Worm (Caenorhabditis elegans) whole organism, late embryonic: ENCODE measurements around the gene exos-9.

Experiments used
- C38D4.7 ChIP-seq: fragments of 200-800 bp; sonication (Bioruptor generic); optimal IDR thresholded peaks from 2 replicates; lab custom pipeline; 2018; ENCODE audit warnings: mild to moderate bottlenecking, missing genetic modification characterization, moderate library complexity, missing compliant biosample characterization
- K02D7.2 ChIP-seq: sonication (generic microtip); optimal IDR thresholded peaks from 2 replicates; lab custom pipeline; 2017; ENCODE audit warnings: mild to moderate bottlenecking, missing genetic modification characterization, missing compliant biosample characterization
- K09A11.1 ChIP-seq: sonication (generic microtip); optimal IDR thresholded peaks from 2 replicates; lab custom pipeline; 2017; ENCODE audit warnings: antibody characterized with exemption, mild to moderate bottlenecking, missing genetic modification characterization, missing compliant biosample characterization; ENCODE audit not compliant: insufficient read depth
- T23F11.4 ChIP-seq: fragments of 200-800 bp; sonication (Bioruptor generic); optimal IDR thresholded peaks from 2 replicates; lab custom pipeline; 2018; ENCODE audit warnings: mild to moderate bottlenecking, missing genetic modification characterization, missing compliant biosample characterization
- Y22D7AL.16 ChIP-seq: sonication (generic microtip); optimal IDR thresholded peaks from 2 replicates; lab custom pipeline; 2016; ENCODE audit warnings: missing genetic modification characterization, missing compliant biosample characterization
- ahr-1 ChIP-seq: sonication (generic microtip); optimal IDR thresholded peaks from 2 replicates; lab custom pipeline; 2016; ENCODE audit warnings: missing genetic modification characterization, missing compliant biosample characterization
- ama-1 ChIP-seq: fragments of 150-350 bp; optimal IDR thresholded peaks from 2 replicates; lab custom pipeline; 2014
- ceh-14 ChIP-seq: sonication (generic microtip); optimal IDR thresholded peaks from 2 replicates; lab custom pipeline; 2016; ENCODE audit warnings: missing genotype, missing genetic modification characterization, missing compliant biosample characterization
- ceh-19 ChIP-seq: fragments of 200-800 bp; sonication (Bioruptor generic); optimal IDR thresholded peaks from 2 replicates; lab custom pipeline; 2018; ENCODE audit warnings: mild to moderate bottlenecking, missing genetic modification characterization, missing compliant biosample characterization
- ceh-22 ChIP-seq: sonication (generic microtip); optimal IDR thresholded peaks from 2 replicates; lab custom pipeline; 2017; ENCODE audit warnings: missing biosample characterization, missing genetic modification characterization
- ceh-24 ChIP-seq: sonication (generic microtip); optimal IDR thresholded peaks from 2 replicates; lab custom pipeline; 2016; ENCODE audit warnings: mild to moderate bottlenecking, missing genetic modification characterization, missing compliant biosample characterization
- ceh-34 ChIP-seq: sonication (generic microtip); optimal IDR thresholded peaks from 2 replicates; lab custom pipeline; 2016; ENCODE audit warnings: mild to moderate bottlenecking, missing genetic modification characterization, missing compliant biosample characterization
- ceh-45 ChIP-seq: fragments of 200-800 bp; sonication (Bioruptor generic); IDR thresholded peaks from 2 replicates; pipeline ENCODE4 v1.3.6; 2022; ENCODE audit warnings: missing genetic modification reagents, missing genetic modification characterization, missing compliant biosample characterization
- ceh-48 ChIP-seq: sonication (generic microtip); optimal IDR thresholded peaks from 2 replicates; lab custom pipeline; 2016; ENCODE audit warnings: missing genetic modification characterization, inconsistent platforms, missing compliant biosample characterization
- ceh-6 ChIP-seq: fragments of 200-800 bp; sonication (Bioruptor generic); optimal IDR thresholded peaks from 2 replicates; lab custom pipeline; 2018; ENCODE audit warnings: mild to moderate bottlenecking, missing genetic modification characterization, missing compliant biosample characterization
- dmd-4 ChIP-seq: sonication (generic microtip); optimal IDR thresholded peaks from 2 replicates; lab custom pipeline; 2016; ENCODE audit warnings: borderline replicate concordance, missing genetic modification characterization, missing compliant biosample characterization
- dve-1 ChIP-seq: sonication (generic microtip); optimal IDR thresholded peaks from 2 replicates; lab custom pipeline; 2017; ENCODE audit warnings: antibody characterized with exemption, mild to moderate bottlenecking, missing genetic modification characterization, missing compliant biosample characterization
- elt-2 ChIP-seq: sonication (generic microtip); optimal IDR thresholded peaks from 2 replicates; lab custom pipeline; 2016; ENCODE audit warnings: missing genetic modification reagents, missing genetic modification characterization, missing compliant biosample characterization
- elt-4 ChIP-seq: sonication (generic microtip); optimal IDR thresholded peaks from 2 replicates; lab custom pipeline; 2016; ENCODE audit warnings: missing genetic modification characterization, missing compliant biosample characterization
- ets-4 ChIP-seq: sonication (generic microtip); optimal IDR thresholded peaks from 2 replicates; lab custom pipeline; 2016; ENCODE audit warnings: missing genetic modification characterization, missing compliant biosample characterization
- fax-1 ChIP-seq: sonication (generic microtip); optimal IDR thresholded peaks from 2 replicates; lab custom pipeline; 2016; ENCODE audit warnings: missing genotype, missing genetic modification characterization, missing compliant biosample characterization
- fkh-6 ChIP-seq: sonication (generic microtip); optimal IDR thresholded peaks from 2 replicates; lab custom pipeline; 2016; ENCODE audit warnings: missing genetic modification characterization, missing compliant biosample characterization
- gmeb-2 ChIP-seq: sonication (generic microtip); optimal IDR thresholded peaks from 2 replicates; lab custom pipeline; 2016; ENCODE audit warnings: missing genetic modification characterization, inconsistent platforms, missing compliant biosample characterization
- hlh-15 ChIP-seq: sonication (generic microtip); optimal IDR thresholded peaks from 2 replicates; lab custom pipeline; 2016; ENCODE audit warnings: missing genetic modification characterization, missing compliant biosample characterization
- hlh-30 ChIP-seq: sonication (generic microtip); optimal IDR thresholded peaks from 2 replicates; lab custom pipeline; 2017; ENCODE audit warnings: antibody characterized with exemption, missing genetic modification characterization, missing compliant biosample characterization; ENCODE audit not compliant: insufficient read depth
- hlh-6 ChIP-seq: sonication (generic microtip); optimal IDR thresholded peaks from 2 replicates; lab custom pipeline; 2016; ENCODE audit warnings: missing genotype, missing genetic modification characterization, missing compliant biosample characterization
- lim-6 ChIP-seq: sonication (generic microtip); optimal IDR thresholded peaks from 2 replicates; lab custom pipeline; 2016; ENCODE audit warnings: missing genetic modification characterization, missing compliant biosample characterization
- nfya-1 ChIP-seq: sonication (generic microtip); optimal IDR thresholded peaks from 2 replicates; lab custom pipeline; 2017; ENCODE audit warnings: missing genetic modification characterization, mild to moderate bottlenecking, missing compliant biosample characterization, antibody characterized with exemption, moderate library complexity
- nhr-232 ChIP-seq: sonication (generic microtip); optimal IDR thresholded peaks from 2 replicates; lab custom pipeline; 2016; ENCODE audit warnings: missing genetic modification characterization, missing compliant biosample characterization
- pat-9 ChIP-seq: fragments of 200-800 bp; sonication (Bioruptor generic); optimal IDR thresholded peaks from 2 replicates; lab custom pipeline; 2018; ENCODE audit warnings: mild to moderate bottlenecking, missing genetic modification characterization, moderate library complexity, missing compliant biosample characterization
- pha-2 ChIP-seq: sonication (generic microtip); optimal IDR thresholded peaks from 2 replicates; lab custom pipeline; 2017; ENCODE audit warnings: mild to moderate bottlenecking, missing genetic modification characterization, missing compliant biosample characterization
- pha-4 ChIP-seq: fragments of 150-350 bp; optimal IDR thresholded peaks from 2 replicates; lab custom pipeline; 2018; ENCODE audit warnings: missing biosample characterization, missing genetic modification reagents, missing genetic modification characterization
- pros-1 ChIP-seq: fragments of 150-350 bp; optimal IDR thresholded peaks from 2 replicates; lab custom pipeline; 2014; ENCODE audit warnings: missing biosample characterization, missing genetic modification reagents, missing genetic modification characterization
- ref-2 ChIP-seq: sonication (generic microtip); optimal IDR thresholded peaks from 2 replicates; lab custom pipeline; 2016; ENCODE audit warnings: missing genetic modification characterization, missing compliant biosample characterization
- rnt-1 ChIP-seq: sonication (generic microtip); optimal IDR thresholded peaks from 2 replicates; lab custom pipeline; 2016; ENCODE audit warnings: missing genetic modification characterization, missing compliant biosample characterization
- sdc-2 ChIP-seq: sonication (generic microtip); optimal IDR thresholded peaks from 2 replicates; lab custom pipeline; 2016; ENCODE audit warnings: missing genotype, missing genetic modification characterization, missing compliant biosample characterization
- sox-2 ChIP-seq: fragments of 200-800 bp; sonication (Bioruptor generic); IDR thresholded peaks from 2 replicates; pipeline ENCODE4 v1.3.6; 2022; ENCODE audit warnings: missing genetic modification reagents, missing genetic modification characterization, missing compliant biosample characterization
- sox-4 ChIP-seq: sonication (generic microtip); optimal IDR thresholded peaks from 2 replicates; lab custom pipeline; 2017; ENCODE audit warnings: mild to moderate bottlenecking, missing genetic modification characterization, inconsistent platforms, missing compliant biosample characterization
- syd-9 ChIP-seq: sonication (generic microtip); optimal IDR thresholded peaks from 2 replicates; lab custom pipeline; 2016; ENCODE audit warnings: mild to moderate bottlenecking, missing genetic modification characterization, moderate library complexity, missing compliant biosample characterization
- tbx-7 ChIP-seq: sonication (generic microtip); optimal IDR thresholded peaks from 2 replicates; lab custom pipeline; 2016; ENCODE audit warnings: missing genotype, missing genetic modification characterization, missing compliant biosample characterization
- ttx-3 ChIP-seq: sonication (generic microtip); optimal IDR thresholded peaks from 2 replicates; lab custom pipeline; 2016; ENCODE audit warnings: missing genetic modification reagents, missing genetic modification characterization, missing compliant biosample characterization
- unc-3 ChIP-seq, 2 experiments: fragments of 200-800 bp in 1 of 2; sonication (Bioruptor generic) in 1 of 2; sonication (generic microtip) in 1 of 2; conservative IDR thresholded peaks in 1 of 2; optimal IDR thresholded peaks in 1 of 2; 2 replicates each; pipeline versions ENCODE4 v1.3.6 to Lab custom; 2016 to 2022; ENCODE audit warnings: missing compliant biosample characterization in 2 of 2, missing genetic modification characterization in 2 of 2, missing genetic modification reagents in 1 of 2
- unc-55 ChIP-seq: sonication (generic microtip); optimal IDR thresholded peaks from 2 replicates; lab custom pipeline; 2017; ENCODE audit warnings: missing biosample characterization, missing genetic modification reagents, missing genetic modification characterization
- unc-86 ChIP-seq: sonication (generic microtip); optimal IDR thresholded peaks from 2 replicates; lab custom pipeline; 2016; ENCODE audit warnings: missing genetic modification characterization, missing compliant biosample characterization
- zip-5 ChIP-seq: sonication (generic microtip); optimal IDR thresholded peaks from 2 replicates; lab custom pipeline; 2016; ENCODE audit warnings: missing genetic modification characterization, missing compliant biosample characterization
- ztf-16 ChIP-seq: sonication (generic microtip); optimal IDR thresholded peaks from 2 replicates; lab custom pipeline; 2017; ENCODE audit warnings: missing genetic modification characterization, missing compliant biosample characterization

The exos-9 gene

ce11 chrIII:7162065-7162762 is 35.7 kb downstream of the exos-9 start, which contains the start of the genes syf-2 and K04G7.1 (continued):
- TF ChIP-seq pha-2 (tag; lab: Kevin White, UChicago) = no peak
- TF ChIP-seq ceh-19 (GFP tag; lab: Kevin White, UChicago) = no peak
- no peak for TF ChIP-seq dmd-4 (tag; lab: Kevin White, UChicago)
- TF ChIP-seq ceh-45 = no peak
- TF ChIP-seq K02D7.2 (tag; lab: Kevin White, UChicago) = no peak
- TF ChIP-seq ceh-14 (tag; lab: Kevin White, UChicago) = peak; percentile 68
- peak; percentile 57 for TF ChIP-seq ceh-34 (tag; lab: Kevin White, UChicago)
- TF ChIP-seq zip-5 (tag; lab: Kevin White, UChicago) = no peak
- no peak for TF ChIP-seq pha-4 (tag; lab: Kevin White, UChicago)
- peak; percentile 70 for TF ChIP-seq hlh-30 (tag; lab: Kevin White, UChicago)
- TF ChIP-seq ets-4 (tag; lab: Kevin White, UChicago) = no peak
- TF ChIP-seq ceh-24 (tag; lab: Kevin White, UChicago) = no peak
- no peak for TF ChIP-seq gmeb-2
- no peak for TF ChIP-seq sdc-2 (tag; lab: Kevin White, UChicago)
- TF ChIP-seq unc-3 (GFP tag; conservative IDR thresholded peaks at IDR 0.05; lab: Robert Waterston, UW) = no peak
- TF ChIP-seq unc-3 (tag; optimal IDR thresholded peaks at IDR 0.05; lab: Kevin White, UChicago) = no peak
- no peak for TF ChIP-seq sox-4 (tag; lab: Kevin White, UChicago)
- TF ChIP-seq Y22D7AL.16 (tag; lab: Kevin White, UChicago) = no peak
- peak; percentile 78 for TF ChIP-seq nfya-1 (tag; lab: Kevin White, UChicago)
- no peak for TF ChIP-seq hlh-15
- no peak for TF ChIP-seq C38D4.7 (GFP tag; lab: Kevin White, UChicago)
- no peak for TF ChIP-seq lim-6 (tag; lab: Kevin White, UChicago)
- TF ChIP-seq ceh-48 (tag; lab: Kevin White, UChicago) = peak; percentile 8
- TF ChIP-seq syd-9 (tag; lab: Kevin White, UChicago) = no peak
- peak; percentile 76 for TF ChIP-seq unc-55
- no peak for TF ChIP-seq sox-2 (GFP tag; lab: Robert Waterston, UW)
- no peak for TF ChIP-seq ceh-6 (GFP tag; lab: Kevin White, UChicago)
- peak; percentile 70 for TF ChIP-seq elt-2 (tag; lab: Kevin White, UChicago)
- TF ChIP-seq dve-1 (tag; lab: Kevin White, UChicago) = peak; percentile 53
- TF ChIP-seq ztf-16 (tag; lab: Kevin White, UChicago) = peak; percentile 25
- TF ChIP-seq ahr-1 (tag; lab: Kevin White, UChicago) = no peak
- TF ChIP-seq nhr-232 (tag; lab: Kevin White, UChicago) = no peak
- TF ChIP-seq ttx-3 (tag; lab: Kevin White, UChicago) = no peak
- TF ChIP-seq ref-2 = peak; percentile 28
- no peak for TF ChIP-seq fax-1 (tag; lab: Kevin White, UChicago)
- no peak for TF ChIP-seq rnt-1 (tag; lab: Kevin White, UChicago)
- no peak for TF ChIP-seq ceh-22
- no peak for TF ChIP-seq ama-1 (lab: Kevin White, UChicago)
- no peak for TF ChIP-seq unc-86
- TF ChIP-seq tbx-7 (tag; lab: Kevin White, UChicago) = no peak
- no peak for TF ChIP-seq fkh-6 (tag; lab: Kevin White, UChicago)
- TF ChIP-seq K09A11.1 (tag; lab: Kevin White, UChicago) = peak; percentile 42
- TF ChIP-seq T23F11.4 (GFP tag; lab: Kevin White, UChicago) = no peak
- TF ChIP-seq pros-1 = peak; percentile 5
- no peak for TF ChIP-seq pat-9
- TF ChIP-seq elt-4 (tag; lab: Kevin White, UChicago) = no peak
- no peak for TF ChIP-seq hlh-6 (tag; lab: Kevin White, UChicago)
